Fruit fly (Drosophila melanogaster) whole organism, embryonic: ENCODE measurements around the gene Nt5b.

ENCODE experiments used
- B-H2 ChIP-seq: fragments of 200-800 bp; sonication (Bioruptor generic); optimal IDR thresholded peaks from 2 replicates; lab custom pipeline; 2018; ENCODE audit warnings: missing biosample characterization, mild to moderate bottlenecking, missing genetic modification characterization
- CG10543 ChIP-seq: fragments of 200-800 bp; sonication (Bioruptor generic); optimal IDR thresholded peaks from 3 replicates; lab custom pipeline; 2017; ENCODE audit warnings: missing biosample characterization, mild to moderate bottlenecking, missing genetic modification characterization, moderate library complexity
- CG11247 ChIP-seq: fragments of 200-800 bp; sonication (Bioruptor generic); IDR thresholded peaks from 2 replicates; pipeline ENCODE4 v1.3.6; 2022; ENCODE audit warnings: missing biosample characterization, missing genetic modification characterization
- CG12659 ChIP-seq: fragments of 200-800 bp; sonication (Bioruptor generic); optimal IDR thresholded peaks from 3 replicates; lab custom pipeline; 2017; ENCODE audit warnings: mild to moderate bottlenecking, missing biosample characterization, missing genetic modification reagents, missing genetic modification characterization
- CG15514 ChIP-seq: fragments of 200-800 bp; sonication (Bioruptor generic); optimal IDR thresholded peaks from 3 replicates; lab custom pipeline; 2017; ENCODE audit warnings: missing biosample characterization, missing genetic modification characterization, mild to moderate bottlenecking, moderate library complexity, missing genetic modification reagents
- CG1602 ChIP-seq: fragments of 200-800 bp; sonication (Bioruptor generic); optimal IDR thresholded peaks from 3 replicates; lab custom pipeline; 2016; ENCODE audit warnings: missing biosample characterization, missing genetic modification characterization
- CG18599 ChIP-seq: fragments of 200-800 bp; sonication (Bioruptor generic); optimal IDR thresholded peaks from 3 replicates; lab custom pipeline; 2017; ENCODE audit warnings: missing biosample characterization, missing genetic modification characterization, mild to moderate bottlenecking, moderate library complexity, missing genetic modification reagents
- CG2116 ChIP-seq: fragments of 200-800 bp; sonication (Bioruptor generic); optimal IDR thresholded peaks from 3 replicates; lab custom pipeline; 2018; ENCODE audit warnings: missing biosample characterization, mild to moderate bottlenecking, missing genetic modification characterization
- CG2199 ChIP-seq: fragments of 200-800 bp; sonication (Bioruptor generic); IDR thresholded peaks from 3 replicates; pipeline ENCODE4 v1.3.6; 2022; ENCODE audit warnings: missing biosample characterization, missing genetic modification characterization
- CG2875 ChIP-seq: fragments of 200-800 bp; sonication (Bioruptor generic); optimal IDR thresholded peaks from 2 replicates; lab custom pipeline; 2017; ENCODE audit warnings: missing biosample characterization, mild to moderate bottlenecking, missing genetic modification characterization, missing genetic modification reagents
- CG42726 ChIP-seq: fragments of 200-800 bp; sonication (Bioruptor generic); IDR thresholded peaks from 2 replicates; pipeline ENCODE4 v1.3.6; 2022; ENCODE audit warnings: missing biosample characterization, missing genetic modification characterization; ENCODE audit not compliant: partially characterized antibody
- CG4360 ChIP-seq: fragments of 200-800 bp; sonication (Bioruptor generic); IDR thresholded peaks from 2 replicates; pipeline ENCODE4 v1.3.6; 2022; ENCODE audit warnings: missing biosample characterization, missing genetic modification characterization
- CG4854 ChIP-seq: fragments of 200-800 bp; sonication (Bioruptor generic); optimal IDR thresholded peaks from 2 replicates; lab custom pipeline; 2016; ENCODE audit warnings: missing biosample characterization, missing genetic modification characterization, inconsistent platforms
- CG5180 ChIP-seq: fragments of 200-800 bp; sonication (Bioruptor generic); optimal IDR thresholded peaks from 3 replicates; lab custom pipeline; 2017; ENCODE audit warnings: missing biosample characterization, missing genetic modification characterization, mild to moderate bottlenecking, moderate library complexity, missing genetic modification reagents
- CG6175 ChIP-seq: fragments of 200-800 bp; sonication (Bioruptor generic); IDR thresholded peaks from 3 replicates; pipeline ENCODE4 v1.3.6; 2022; ENCODE audit warnings: missing biosample characterization, missing genetic modification characterization
- CG7372 ChIP-seq: fragments of 200-800 bp; sonication (Bioruptor generic); IDR thresholded peaks from 2 replicates; pipeline ENCODE4 v1.3.6; 2022; ENCODE audit warnings: missing biosample characterization, missing genetic modification characterization
- CG7987 ChIP-seq: fragments of 200-800 bp; sonication (Bioruptor generic); optimal IDR thresholded peaks from 2 replicates; lab custom pipeline; 2018; ENCODE audit warnings: missing biosample characterization, mild to moderate bottlenecking, missing genetic modification characterization, moderate library complexity
- Drgx ChIP-seq: fragments of 200-800 bp; sonication (Bioruptor generic); IDR thresholded peaks from 2 replicates; pipeline ENCODE4 v1.3.6; 2022; ENCODE audit warnings: missing biosample characterization, missing genetic modification characterization
- H2.0 ChIP-seq: fragments of 200-800 bp; sonication (Bioruptor generic); IDR thresholded peaks from 2 replicates; pipeline ENCODE4 v1.3.6; 2022; ENCODE audit warnings: missing biosample characterization, missing genetic modification characterization
- Hr78 ChIP-seq, 2 experiments: fragments of 200-800 bp in 1 of 2; fragments of >200 bp in 1 of 2; sonication (Bioruptor generic) in 1 of 2; optimal IDR thresholded peaks; 2 replicates each; lab custom pipeline; 2017 to 2019; ENCODE audit warnings: missing biosample characterization in 2 of 2, missing genetic modification characterization in 2 of 2, mild to moderate bottlenecking in 1 of 2, moderate library complexity in 1 of 2
- Lpt ChIP-seq: fragments of >200 bp; optimal IDR thresholded peaks from 2 replicates; lab custom pipeline; 2018; ENCODE audit warnings: missing biosample characterization, missing genetic modification characterization
- MTF-1 ChIP-seq: fragments of 200-800 bp; sonication (Bioruptor generic); optimal IDR thresholded peaks from 2 replicates; lab custom pipeline; 2018; ENCODE audit warnings: missing biosample characterization, mild to moderate bottlenecking, missing genetic modification characterization, borderline replicate concordance
- Optix ChIP-seq: fragments of 200-800 bp; sonication (Bioruptor generic); IDR thresholded peaks from 3 replicates; pipeline ENCODE4 v1.3.6; 2022; ENCODE audit warnings: missing biosample characterization, missing genetic modification characterization
- Rx ChIP-seq: fragments of 200-800 bp; sonication (Bioruptor generic); IDR thresholded peaks from 2 replicates; pipeline ENCODE4 v1.3.6; 2022; ENCODE audit warnings: missing biosample characterization, missing genetic modification characterization
- Xbp1 ChIP-seq: fragments of 200-800 bp; sonication (Bioruptor generic); optimal IDR thresholded peaks from 3 replicates; lab custom pipeline; 2016; ENCODE audit warnings: missing biosample characterization, mild to moderate bottlenecking, missing genetic modification characterization
- Xrp1 ChIP-seq: fragments of 200-800 bp; sonication (Bioruptor generic); IDR thresholded peaks from 2 replicates; pipeline ENCODE4 v1.3.6; 2022; ENCODE audit warnings: missing biosample characterization, missing genetic modification characterization
- ab ChIP-seq: fragments of 200-800 bp; sonication (Bioruptor generic); optimal IDR thresholded peaks from 2 replicates; lab custom pipeline; 2016; ENCODE audit warnings: missing biosample characterization, missing genetic modification characterization
- aop ChIP-seq: fragments of 200-800 bp; sonication (Bioruptor generic); IDR thresholded peaks from 2 replicates; pipeline ENCODE4 v1.3.6; 2022; ENCODE audit warnings: missing biosample characterization, missing genetic modification characterization
- crol ChIP-seq: fragments of 200-800 bp; sonication (Bioruptor generic); IDR thresholded peaks from 2 replicates; pipeline ENCODE4 v1.3.6; 2022; ENCODE audit warnings: missing biosample characterization, missing genetic modification characterization
- dimm ChIP-seq: fragments of 200-800 bp; sonication (Bioruptor generic); IDR thresholded peaks from 2 replicates; pipeline ENCODE4 v1.3.6; 2022; ENCODE audit warnings: missing biosample characterization, missing genetic modification characterization
- dpn ChIP-seq, 2 experiments: fragments of 200-800 bp; sonication (Bioruptor generic); optimal IDR thresholded peaks; 3 replicates each; lab custom pipeline; 2016; ENCODE audit warnings: missing biosample characterization in 2 of 2, missing genetic modification characterization in 2 of 2
- en ChIP-seq: fragments of 200-800 bp; sonication (Bioruptor generic); optimal IDR thresholded peaks from 2 replicates; lab custom pipeline; 2016; ENCODE audit warnings: missing biosample characterization, missing genetic modification characterization
- eve ChIP-seq, 2 experiments: fragments of >200 bp; optimal IDR thresholded peaks; 2 replicates each; lab custom pipeline; 2017; ENCODE audit warnings: missing biosample characterization in 2 of 2, missing genetic modification characterization in 2 of 2
- gce ChIP-seq: fragments of 200-800 bp; sonication (Bioruptor generic); IDR thresholded peaks from 3 replicates; pipeline ENCODE4 v1.3.6; 2022; ENCODE audit warnings: missing biosample characterization, missing genetic modification characterization
- gem ChIP-seq: fragments of 200-800 bp; sonication (Bioruptor generic); optimal IDR thresholded peaks from 2 replicates; lab custom pipeline; 2019; ENCODE audit warnings: missing biosample characterization, mild to moderate bottlenecking, missing genetic modification characterization, moderate library complexity
- lilli ChIP-seq: fragments of 200-800 bp; sonication (Bioruptor generic); optimal IDR thresholded peaks from 3 replicates; lab custom pipeline; 2016; ENCODE audit warnings: missing biosample characterization, missing genetic modification characterization
- lola ChIP-seq, 3 experiments: fragments of >200 bp in 2 of 3; fragments of 200-800 bp in 1 of 3; sonication (Bioruptor generic) in 1 of 3; optimal IDR thresholded peaks; 2 replicates each; lab custom pipeline; 2017 to 2019; ENCODE audit warnings: missing biosample characterization in 3 of 3, missing genetic modification characterization in 3 of 3, mild to moderate bottlenecking in 1 of 3, moderate library complexity in 1 of 3
- mirr ChIP-seq: fragments of 200-800 bp; sonication (Bioruptor generic); optimal IDR thresholded peaks from 3 replicates; lab custom pipeline; 2018; ENCODE audit warnings: missing biosample characterization, mild to moderate bottlenecking, missing genetic modification characterization
- nerfin-2 ChIP-seq: fragments of 200-800 bp; sonication (Bioruptor generic); IDR thresholded peaks from 2 replicates; pipeline ENCODE4 v1.3.6; 2022; ENCODE audit warnings: missing biosample characterization, missing genetic modification characterization; ENCODE audit not compliant: partially characterized antibody
- nom ChIP-seq: fragments of 200-800 bp; sonication (Bioruptor generic); optimal IDR thresholded peaks from 2 replicates; lab custom pipeline; 2017; ENCODE audit warnings: missing biosample characterization, missing genetic modification characterization, mild to moderate bottlenecking, moderate library complexity, missing genetic modification reagents
- peb ChIP-seq: fragments of 200-800 bp; sonication (Bioruptor generic); IDR thresholded peaks from 2 replicates; pipeline ENCODE4 v1.3.6; 2022; ENCODE audit warnings: missing biosample characterization, missing genetic modification characterization
- pros ChIP-seq: fragments of 200-800 bp; sonication (Bioruptor generic); optimal IDR thresholded peaks from 3 replicates; lab custom pipeline; 2019; ENCODE audit warnings: missing biosample characterization, mild to moderate bottlenecking, missing genetic modification characterization, moderate library complexity
- pum ChIP-seq: fragments of 200-800 bp; sonication (Bioruptor generic); optimal IDR thresholded peaks from 2 replicates; lab custom pipeline; 2016; ENCODE audit warnings: missing biosample characterization, missing genetic modification characterization
- rib ChIP-seq: fragments of 200-800 bp; sonication (Bioruptor generic); IDR thresholded peaks from 2 replicates; pipeline ENCODE4 v1.3.6; 2022; ENCODE audit warnings: missing biosample characterization, missing genetic modification characterization
- wdn ChIP-seq: fragments of 200-800 bp; sonication (Bioruptor generic); IDR thresholded peaks from 2 replicates; pipeline ENCODE4 v1.3.6; 2022; ENCODE audit warnings: missing biosample characterization, missing genetic modification characterization
- z ChIP-seq: fragments of 200-800 bp; sonication (Bioruptor generic); IDR thresholded peaks from 3 replicates; pipeline ENCODE4 v1.3.6; 2022; ENCODE audit warnings: missing biosample characterization, missing genetic modification characterization
- zen2 ChIP-seq: fragments of 200-800 bp; sonication (Bioruptor generic); IDR thresholded peaks from 3 replicates; pipeline ENCODE4 v1.3.6; 2022; ENCODE audit warnings: missing biosample characterization, missing genetic modification characterization; ENCODE audit not compliant: partially characterized antibody

Nt5b gene

DNA sequence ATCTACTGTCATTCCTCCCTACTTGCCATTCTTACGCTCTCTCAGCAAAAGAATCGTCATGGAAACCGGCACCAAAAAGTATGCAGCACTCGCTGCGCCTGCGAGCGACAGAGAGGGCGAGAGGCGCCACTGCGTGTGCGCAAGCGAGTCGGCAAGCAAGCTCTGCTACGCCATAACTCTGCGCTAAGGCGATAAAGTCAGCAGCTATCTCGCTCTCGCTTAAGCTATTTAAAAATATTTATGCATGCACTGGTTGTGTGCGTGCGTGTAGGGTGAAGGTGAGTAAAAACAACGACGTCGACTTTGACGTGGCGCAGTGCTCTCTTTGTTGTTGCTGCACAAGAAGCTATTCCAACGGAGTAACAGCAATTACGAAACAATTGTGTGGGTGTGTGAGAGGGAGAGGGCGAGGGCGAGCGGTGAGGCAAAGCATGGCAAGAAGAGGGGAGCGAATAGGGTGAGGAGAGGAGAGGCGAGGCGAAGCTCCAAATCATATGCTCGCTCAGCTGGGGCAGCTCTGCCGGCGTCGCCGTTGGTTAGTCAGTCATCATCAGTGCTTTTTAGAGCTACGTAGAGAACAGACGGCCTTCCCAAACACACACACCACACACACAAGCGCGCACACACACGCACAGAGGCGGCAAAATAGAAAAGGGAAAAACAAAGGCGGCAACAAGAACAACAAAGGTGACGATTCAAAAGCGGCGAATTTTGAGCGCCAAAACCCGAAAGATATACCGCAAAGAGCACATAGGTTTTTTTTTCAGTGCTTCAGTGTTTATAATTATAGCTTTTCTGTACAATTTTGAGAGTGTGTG, 43.7 kb downstream of the Nt5b start, which contains the start of gene CrebB (continued):
- TF ChIP-seq ab (GFP tag; lab: Kevin White, UChicago) (no peak), CG12659 (peak; percentile 22), CG2199 (GFP tag; lab: Robert Waterston, UW) (peak; percentile 71; the same call in 1 of the 3 replicates), B-H2 (peak; percentile 42), CG42726 (GFP tag; lab: Robert Waterston, UW) (no peak), nerfin-2 (GFP tag; lab: Robert Waterston, UW) (no peak), lola (GFP tag; optimal IDR thresholded peaks at IDR 0.05; lab: Kevin White, UChicago) (peak in 1 of 3 experiments; percentile 35), CG18599 (GFP tag; lab: Kevin White, UChicago) (peak; percentile 63), eve (GFP tag; optimal IDR thresholded peaks at IDR 0.05; lab: Kevin White, UChicago) (no peak), MTF-1 (GFP tag; lab: Kevin White, UChicago) (peak; percentile 36), en (GFP tag; lab: Kevin White, UChicago) (no peak), CG15514 (GFP tag; lab: Kevin White, UChicago) (peak; percentile 0), aop (GFP tag; lab: Robert Waterston, UW) (no peak), z (GFP tag; lab: Robert Waterston, UW) (peak; percentile 19; the same call in 1 of the 3 replicates), CG4360 (GFP tag; lab: Robert Waterston, UW) (peak; percentile 26; the same call in 1 of the 2 replicates), CG6175 (GFP tag; lab: Robert Waterston, UW) (peak; percentile 22; the same call in 1 of the 3 replicates), mirr (GFP tag; lab: Kevin White, UChicago) (peak; percentile 88), zen2 (GFP tag; lab: Robert Waterston, UW) (peak; percentile 55; the same call in 1 of the 3 replicates), nom (peak; percentile 54), Xbp1 (peak; percentile 12), CG2875 (GFP tag; lab: Kevin White, UChicago) (peak; percentile 12), Hr78 (GFP tag; optimal IDR thresholded peaks at IDR 0.05; lab: Kevin White, UChicago) (peak in 1 of 2 experiments; percentile 91), CG2116 (GFP tag; lab: Kevin White, UChicago) (no peak), pros (GFP tag; lab: Kevin White, UChicago) (peak; percentile 79), rib (GFP tag; lab: Robert Waterston, UW) (peak; percentile 34; the same call in 1 of the 2 replicates), CG4854 (GFP tag; lab: Kevin White, UChicago) (peak; percentile 15), CG11247 (GFP tag; lab: Robert Waterston, UW) (peak; percentile 44; the same call in 1 of the 2 replicates), H2.0 (GFP tag; lab: Robert Waterston, UW) (peak; percentile 28; the same call in 1 of the 2 replicates), wdn (GFP tag; lab: Robert Waterston, UW) (0 out of 2 replicates have a peak, but pooled peaks have one; percentile 5), CG7987 (peak; percentile 95), Optix (0 out of 3 replicates have a peak, but pooled peaks have one; percentile 23), Xrp1 (GFP tag; lab: Robert Waterston, UW) (peak; percentile 31; the same call in 1 of the 2 replicates), Lpt (no peak), CG5180 (GFP tag; lab: Kevin White, UChicago) (no peak), peb (no peak), pum (GFP tag; lab: Kevin White, UChicago) (peak; percentile 16), Drgx (peak; percentile 57; the same call in 1 of the 2 replicates), CG10543 (GFP tag; lab: Kevin White, UChicago) (peak; percentile 97), dpn (GFP tag; optimal IDR thresholded peaks at IDR 0.05; lab: Kevin White, UChicago) (peak; percentile 7 to 35), dimm (GFP tag; lab: Robert Waterston, UW) (no peak), Rx (GFP tag; lab: Robert Waterston, UW) (no peak), CG7372 (peak; percentile 41; the same call in 1 of the 2 replicates), gem (peak; percentile 30), lilli (GFP tag; lab: Kevin White, UChicago) (peak; percentile 34), crol (GFP tag; lab: Robert Waterston, UW) (peak; percentile 100), CG1602 (GFP tag; lab: Kevin White, UChicago) (no peak), gce (no peak)
